Fruit fly (Drosophila melanogaster) whole organism, embryonic: ENCODE data around the gene rut.
A peak's percentile ranks its signal among the peaks of the same experiment; 100 is the strongest.

Experiments
- Atf-2 ChIP-seq: fragments of 200-800 bp; sonication (Bioruptor generic); optimal IDR thresholded peaks from 2 replicates; lab custom pipeline; 2016; ENCODE audit warnings: missing biosample characterization, missing genetic modification characterization
- Bdp1 ChIP-seq: fragments of 200-800 bp; sonication (Bioruptor generic); optimal IDR thresholded peaks from 3 replicates; lab custom pipeline; 2016; ENCODE audit warnings: missing biosample characterization, missing genetic modification characterization
- CG11456 ChIP-seq: fragments of 200-800 bp; sonication (Bioruptor generic); IDR thresholded peaks from 3 replicates; pipeline ENCODE4 v1.3.6; 2022; ENCODE audit warnings: missing biosample characterization, missing genetic modification characterization
- CG11696 ChIP-seq: fragments of 200-800 bp; sonication (Bioruptor generic); IDR thresholded peaks from 2 replicates; pipeline ENCODE4 v1.3.6; 2022; ENCODE audit warnings: missing biosample characterization, missing genetic modification characterization
- CG12219 ChIP-seq: fragments of 200-800 bp; sonication (Bioruptor generic); optimal IDR thresholded peaks from 3 replicates; lab custom pipeline; 2018; ENCODE audit warnings: missing biosample characterization, mild to moderate bottlenecking, missing genetic modification characterization
- CG14965 ChIP-seq: fragments of 200-800 bp; sonication (Bioruptor generic); optimal IDR thresholded peaks from 2 replicates; lab custom pipeline; 2016; ENCODE audit warnings: missing biosample characterization, missing genetic modification characterization, borderline replicate concordance
- CG17802 ChIP-seq: fragments of 200-800 bp; sonication (Bioruptor generic); optimal IDR thresholded peaks from 2 replicates; lab custom pipeline; 2018; ENCODE audit warnings: missing biosample characterization, mild to moderate bottlenecking, missing genetic modification characterization, moderate library complexity
- CG18011 ChIP-seq: fragments of 200-800 bp; sonication (Bioruptor generic); optimal IDR thresholded peaks from 2 replicates; lab custom pipeline; 2017; ENCODE audit warnings: missing biosample characterization, missing genetic modification characterization, mild to moderate bottlenecking, moderate library complexity, missing genotype
- CG18476 ChIP-seq: fragments of 200-800 bp; sonication (Bioruptor generic); optimal IDR thresholded peaks from 2 replicates; lab custom pipeline; 2016; ENCODE audit warnings: missing biosample characterization, mild to moderate bottlenecking, missing genetic modification characterization
- CG18764 ChIP-seq: fragments of 200-800 bp; sonication (Bioruptor generic); optimal IDR thresholded peaks from 3 replicates; lab custom pipeline; 2016; ENCODE audit warnings: missing biosample characterization, missing genetic modification characterization
- CG42726 ChIP-seq: fragments of 200-800 bp; sonication (Bioruptor generic); IDR thresholded peaks from 2 replicates; pipeline ENCODE4 v1.3.6; 2022; ENCODE audit warnings: missing biosample characterization, missing genetic modification characterization; ENCODE audit not compliant: partially characterized antibody
- CG5180 ChIP-seq: fragments of 200-800 bp; sonication (Bioruptor generic); optimal IDR thresholded peaks from 3 replicates; lab custom pipeline; 2017; ENCODE audit warnings: missing biosample characterization, missing genetic modification characterization, mild to moderate bottlenecking, moderate library complexity, missing genetic modification reagents
- CG6175 ChIP-seq: fragments of 200-800 bp; sonication (Bioruptor generic); IDR thresholded peaks from 3 replicates; pipeline ENCODE4 v1.3.6; 2022; ENCODE audit warnings: missing biosample characterization, missing genetic modification characterization
- CG6791 ChIP-seq: fragments of 200-800 bp; sonication (Bioruptor generic); IDR thresholded peaks from 3 replicates; pipeline ENCODE4 v1.3.6; 2022; ENCODE audit warnings: missing biosample characterization, missing genetic modification characterization; ENCODE audit not compliant: partially characterized antibody
- CG6813 ChIP-seq: fragments of 200-800 bp; sonication (Bioruptor generic); optimal IDR thresholded peaks from 2 replicates; lab custom pipeline; 2017; ENCODE audit warnings: missing biosample characterization, missing genetic modification characterization, mild to moderate bottlenecking, moderate library complexity, missing genetic modification reagents
- CG7271 ChIP-seq: fragments of 200-800 bp; sonication (Bioruptor generic); optimal IDR thresholded peaks from 2 replicates; lab custom pipeline; 2018; ENCODE audit warnings: missing biosample characterization, mild to moderate bottlenecking, missing genetic modification characterization, moderate library complexity
- CG7357 ChIP-seq: fragments of 200-800 bp; sonication (Bioruptor generic); IDR thresholded peaks from 3 replicates; pipeline ENCODE4 v1.3.6; 2022; ENCODE audit warnings: missing biosample characterization, missing genetic modification characterization
- CG9215 ChIP-seq: fragments of 200-800 bp; sonication (Bioruptor generic); IDR thresholded peaks from 2 replicates; pipeline ENCODE4 v1.3.6; 2022; ENCODE audit warnings: missing biosample characterization, missing genetic modification characterization
- CrebB ChIP-seq: fragments of 200-800 bp; sonication (Bioruptor generic); optimal IDR thresholded peaks from 3 replicates; lab custom pipeline; 2018; ENCODE audit warnings: missing biosample characterization, mild to moderate bottlenecking, missing genetic modification characterization
- Dip3 ChIP-seq: fragments of 200-800 bp; sonication (Bioruptor generic); optimal IDR thresholded peaks from 3 replicates; lab custom pipeline; 2016; ENCODE audit warnings: missing biosample characterization, missing genetic modification characterization
- Ets65A ChIP-seq: fragments of 200-800 bp; sonication (Bioruptor generic); peaks from one replicate; lab custom pipeline; 2016; ENCODE audit warnings: missing biosample characterization, missing genetic modification characterization
- HHEX ChIP-seq: fragments of 200-800 bp; sonication (Bioruptor generic); optimal IDR thresholded peaks from 3 replicates; lab custom pipeline; 2017; ENCODE audit warnings: missing biosample characterization, mild to moderate bottlenecking, missing genetic modification characterization, missing genetic modification reagents
- HLH54F ChIP-seq: fragments of 200-800 bp; sonication (Bioruptor generic); optimal IDR thresholded peaks from 3 replicates; lab custom pipeline; 2016; ENCODE audit warnings: missing biosample characterization, missing genetic modification characterization
- Hsf ChIP-seq: fragments of 200-800 bp; sonication (Bioruptor generic); optimal IDR thresholded peaks from 3 replicates; lab custom pipeline; 2016; ENCODE audit warnings: missing biosample characterization, missing genetic modification characterization
- Oli ChIP-seq: fragments of 200-800 bp; sonication (Bioruptor generic); optimal IDR thresholded peaks from 2 replicates; lab custom pipeline; 2018; ENCODE audit warnings: missing biosample characterization, mild to moderate bottlenecking, missing genetic modification characterization, moderate library complexity
- Ptx1 ChIP-seq: fragments of 200-800 bp; sonication (Bioruptor generic); IDR thresholded peaks from 2 replicates; pipeline ENCODE4 v1.3.6; 2022; ENCODE audit warnings: missing biosample characterization, missing genetic modification characterization
- Rfx ChIP-seq: fragments of 200-800 bp; sonication (Bioruptor generic); IDR thresholded peaks from 2 replicates; pipeline ENCODE4 v1.3.6; 2022; ENCODE audit warnings: missing biosample characterization, missing genetic modification characterization
- Stat92E ChIP-seq, 3 experiments: fragments of >200 bp in 2 of 3; fragments of 200-800 bp in 1 of 3; sonication (Bioruptor generic) in 1 of 3; optimal IDR thresholded peaks; 2 replicates each; lab custom pipeline; 2017 to 2019; ENCODE audit warnings: missing biosample characterization in 3 of 3, missing genetic modification characterization in 3 of 3, mild to moderate bottlenecking in 1 of 3, moderate library complexity in 1 of 3
- Vsx1 ChIP-seq: fragments of 200-800 bp; sonication (Bioruptor generic); optimal IDR thresholded peaks from 2 replicates; lab custom pipeline; 2017; ENCODE audit warnings: missing biosample characterization, mild to moderate bottlenecking, missing genetic modification characterization, missing genetic modification reagents
- al ChIP-seq: fragments of 200-800 bp; sonication (Bioruptor generic); IDR thresholded peaks from 2 replicates; pipeline ENCODE4 v1.3.6; 2022; ENCODE audit warnings: missing biosample characterization, missing genetic modification characterization
- ap ChIP-seq: fragments of 200-800 bp; sonication (Bioruptor generic); IDR thresholded peaks from 2 replicates; pipeline ENCODE4 v1.3.6; 2022; ENCODE audit warnings: missing biosample characterization, missing genetic modification characterization
- ara ChIP-seq: fragments of 200-800 bp; sonication (Bioruptor generic); IDR thresholded peaks from 2 replicates; pipeline ENCODE4 v1.3.6; 2022; ENCODE audit warnings: missing biosample characterization, missing genetic modification characterization
- cato ChIP-seq: fragments of 200-800 bp; sonication (Bioruptor generic); optimal IDR thresholded peaks from 2 replicates; lab custom pipeline; 2016; ENCODE audit warnings: missing biosample characterization, missing genetic modification characterization, borderline replicate concordance
- caup ChIP-seq: fragments of 200-800 bp; sonication (Bioruptor generic); optimal IDR thresholded peaks from 3 replicates; lab custom pipeline; 2017; ENCODE audit warnings: missing biosample characterization, mild to moderate bottlenecking, missing genetic modification characterization, moderate library complexity; ENCODE audit not compliant: severe bottlenecking
- chn ChIP-seq: fragments of 200-800 bp; sonication (Bioruptor generic); optimal IDR thresholded peaks from 2 replicates; lab custom pipeline; 2016; ENCODE audit warnings: missing biosample characterization, missing genetic modification characterization
- danr ChIP-seq: fragments of 200-800 bp; sonication (Bioruptor generic); IDR thresholded peaks from 2 replicates; pipeline ENCODE4 v1.3.6; 2022; ENCODE audit warnings: missing biosample characterization, missing genetic modification characterization
- dpn ChIP-seq, 2 experiments: fragments of 200-800 bp; sonication (Bioruptor generic); optimal IDR thresholded peaks; 3 replicates each; lab custom pipeline; 2016; ENCODE audit warnings: missing biosample characterization in 2 of 2, missing genetic modification characterization in 2 of 2
- eve ChIP-seq, 2 experiments: fragments of >200 bp; optimal IDR thresholded peaks; 2 replicates each; lab custom pipeline; 2017; ENCODE audit warnings: missing biosample characterization in 2 of 2, missing genetic modification characterization in 2 of 2
- exex ChIP-seq: fragments of 200-800 bp; sonication (Bioruptor generic); optimal IDR thresholded peaks from 4 replicates; lab custom pipeline; 2018; ENCODE audit warnings: missing biosample characterization, mild to moderate bottlenecking, missing genetic modification characterization, moderate library complexity
- gem ChIP-seq: fragments of 200-800 bp; sonication (Bioruptor generic); optimal IDR thresholded peaks from 2 replicates; lab custom pipeline; 2019; ENCODE audit warnings: missing biosample characterization, mild to moderate bottlenecking, missing genetic modification characterization, moderate library complexity
- lbe ChIP-seq: fragments of 200-800 bp; sonication (Bioruptor generic); optimal IDR thresholded peaks from 2 replicates; lab custom pipeline; 2016; ENCODE audit warnings: missing biosample characterization, mild to moderate bottlenecking, missing genetic modification characterization
- otp ChIP-seq: fragments of 200-800 bp; sonication (Bioruptor generic); IDR thresholded peaks from 3 replicates; pipeline ENCODE4, ENCODE4 v1.3.6; 2022; ENCODE audit warnings: missing biosample characterization, missing genetic modification characterization
- pita ChIP-seq: fragments of 200-800 bp; sonication (Bioruptor generic); optimal IDR thresholded peaks from 2 replicates; lab custom pipeline; 2017; ENCODE audit warnings: missing biosample characterization, mild to moderate bottlenecking, missing genetic modification characterization
- repo ChIP-seq: fragments of 200-800 bp; sonication (Bioruptor generic); optimal IDR thresholded peaks from 2 replicates; lab custom pipeline; 2016; ENCODE audit warnings: missing biosample characterization, missing genetic modification characterization
- slp2 ChIP-seq: fragments of 200-800 bp; sonication (Bioruptor generic); optimal IDR thresholded peaks from 2 replicates; lab custom pipeline; 2016; ENCODE audit warnings: missing biosample characterization, missing genetic modification characterization
- tin ChIP-seq: fragments of 200-800 bp; sonication (Bioruptor generic); optimal IDR thresholded peaks from 3 replicates; lab custom pipeline; 2016; ENCODE audit warnings: missing biosample characterization, missing genetic modification characterization
- tio ChIP-seq: fragments of 200-800 bp; sonication (Bioruptor generic); optimal IDR thresholded peaks from 2 replicates; lab custom pipeline; 2017; ENCODE audit warnings: missing biosample characterization, missing genetic modification characterization, inconsistent platforms
- usp ChIP-seq: fragments of >200 bp; optimal IDR thresholded peaks from 2 replicates; lab custom pipeline; 2017; ENCODE audit warnings: missing biosample characterization, missing genetic modification characterization
- vnd ChIP-seq: fragments of 200-800 bp; sonication (Bioruptor generic); IDR thresholded peaks from 3 replicates; pipeline ENCODE4 v1.3.6; 2022; ENCODE audit warnings: missing biosample characterization, missing genetic modification characterization; ENCODE audit not compliant: partially characterized antibody
- zf30C ChIP-seq: fragments of 200-800 bp; sonication (Bioruptor generic); optimal IDR thresholded peaks from 3 replicates; lab custom pipeline; 2018; ENCODE audit warnings: missing biosample characterization, mild to moderate bottlenecking, missing genetic modification characterization

Gene rut

dm6 chrX:14825922-14826617 is at the start of gene rut (continued):
- TF ChIP-seq CG5180 (GFP tag; lab: Kevin White, UChicago), result peak; percentile 97
- TF ChIP-seq al (GFP tag; lab: Robert Waterston, UW), result 0 out of 2 replicates have a peak, but pooled peaks have one; percentile 9
- no peak for TF ChIP-seq CG6813 (GFP tag; lab: Kevin White, UChicago)
- no peak for TF ChIP-seq Ptx1 (GFP tag; lab: Robert Waterston, UW)
- TF ChIP-seq otp, result no peak
- no peak for TF ChIP-seq CG18764
- TF ChIP-seq vnd, result peak; percentile 95
- TF ChIP-seq ap (GFP tag; lab: Robert Waterston, UW), result no peak
- no peak for TF ChIP-seq CG11696 (GFP tag; lab: Robert Waterston, UW)
- TF ChIP-seq CG11456 (GFP tag; lab: Robert Waterston, UW), result no peak; the same call in 2 of the 3 replicates
- TF ChIP-seq exex (tag; lab: Kevin White, UChicago), result no peak
- TF ChIP-seq CG17802 (tag; lab: Kevin White, UChicago), result no peak
- TF ChIP-seq repo (GFP tag; lab: Kevin White, UChicago), result no peak
- no peak for TF ChIP-seq Hsf (GFP tag; lab: Kevin White, UChicago)
- no peak for TF ChIP-seq CG14965 (GFP tag; lab: Kevin White, UChicago)
- TF ChIP-seq Oli (tag; lab: Kevin White, UChicago), result no peak
- TF ChIP-seq eve (GFP tag; optimal IDR thresholded peaks at IDR 0.05; lab: Kevin White, UChicago), result no peak
- TF ChIP-seq tio (GFP tag; lab: Kevin White, UChicago), result no peak
- TF ChIP-seq CrebB (tag; lab: Kevin White, UChicago), result no peak
- TF ChIP-seq CG18476 (GFP tag; lab: Kevin White, UChicago), result no peak
- TF ChIP-seq HHEX, result peak; percentile 34
- TF ChIP-seq Stat92E (GFP tag; optimal IDR thresholded peaks at IDR 0.05; lab: Kevin White, UChicago), result no peak
- no peak for TF ChIP-seq usp (GFP tag; lab: Kevin White, UChicago)
- no peak for TF ChIP-seq CG9215 (GFP tag; lab: Robert Waterston, UW)
- TF ChIP-seq CG7357, result no peak
- TF ChIP-seq CG6175 (GFP tag; lab: Robert Waterston, UW), result peak; percentile 95
- no peak for TF ChIP-seq gem (tag; lab: Kevin White, UChicago)
- no peak for TF ChIP-seq Bdp1 (GFP tag; lab: Kevin White, UChicago)
- peak; percentile 96 for TF ChIP-seq Ets65A
- no peak for TF ChIP-seq cato (GFP tag; lab: Kevin White, UChicago)
- no peak for TF ChIP-seq dpn (GFP tag; optimal IDR thresholded peaks at IDR 0.05; lab: Kevin White, UChicago)
- TF ChIP-seq caup (GFP tag; lab: Kevin White, UChicago), result peak; percentile 5
- no peak for TF ChIP-seq danr (GFP tag; lab: Robert Waterston, UW)
- TF ChIP-seq Atf-2 (GFP tag; lab: Kevin White, UChicago), result no peak
- no peak for TF ChIP-seq CG18011
- no peak for TF ChIP-seq chn (GFP tag; lab: Kevin White, UChicago)
- TF ChIP-seq lbe (GFP tag; lab: Kevin White, UChicago), result no peak
- TF ChIP-seq CG42726 (GFP tag; lab: Robert Waterston, UW), result peak; percentile 96
- TF ChIP-seq CG7271 (tag; lab: Kevin White, UChicago), result no peak
- TF ChIP-seq ara (GFP tag; lab: Robert Waterston, UW), result 0 out of 2 replicates have a peak, but pooled peaks have one; percentile 19
- TF ChIP-seq Dip3 (GFP tag; lab: Kevin White, UChicago), result no peak
- TF ChIP-seq slp2 (GFP tag; lab: Kevin White, UChicago), result no peak
- no peak for TF ChIP-seq Vsx1 (GFP tag; lab: Kevin White, UChicago)
- TF ChIP-seq Rfx (GFP tag; lab: Robert Waterston, UW), result peak; percentile 69
- no peak for TF ChIP-seq CG12219 (GFP tag; lab: Kevin White, UChicago)
- TF ChIP-seq pita (GFP tag; lab: Kevin White, UChicago), result no peak
- TF ChIP-seq zf30C (GFP tag; lab: Kevin White, UChicago), result no peak
- TF ChIP-seq tin, result no peak
- TF ChIP-seq CG6791 (GFP tag; lab: Robert Waterston, UW), result peak; percentile 96
- TF ChIP-seq HLH54F (GFP tag; lab: Kevin White, UChicago), result peak; percentile 23
